Worm (Caenorhabditis elegans): ENCODE measurements around the gene nrde-1.

DNA sequence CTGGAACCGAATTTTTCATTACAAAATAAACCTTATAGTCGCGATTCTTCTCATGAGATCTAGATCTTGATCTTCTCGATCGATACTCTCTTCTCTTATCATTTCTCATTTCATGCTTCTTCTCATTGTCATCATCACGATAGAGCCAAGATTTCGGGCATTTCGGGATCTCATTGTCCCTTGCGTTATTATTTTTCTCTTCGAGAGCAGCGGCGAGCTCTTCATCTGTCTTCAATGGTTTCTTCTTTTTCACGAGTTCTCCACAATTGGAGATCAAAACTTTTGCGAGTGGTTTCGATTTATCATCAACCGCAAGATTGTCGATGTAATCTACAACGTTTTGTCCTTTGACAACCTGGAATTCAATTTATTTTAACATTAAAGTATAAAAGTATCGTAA, 14.9 kb upstream of the nrde-1 start:
- TF ChIP-seq ztf-11 (tag; optimal IDR thresholded peaks at IDR 0.05) (no peak), pha-4 (GFP tag; IDR thresholded peaks at IDR 0.05) (no peak), pha-4 (tag; optimal IDR thresholded peaks at IDR 0.05) (no peak)

Measured in whole organism, L4 larva.